Fruit fly (Drosophila melanogaster) whole organism, wandering third instar larva: ENCODE measurements around the gene Reg-2.
A peak's percentile ranks its signal among the peaks of the same experiment; 100 is the strongest.

Experiments used
- Abd-B ChIP-seq: fragments of >200 bp; optimal IDR thresholded peaks from 2 replicates; lab custom pipeline; 2017; ENCODE audit warnings: missing biosample characterization, missing genetic modification characterization
- CG32264 ChIP-seq: fragments of 200-800 bp; sonication (Bioruptor generic); optimal IDR thresholded peaks from 2 replicates; lab custom pipeline; 2016; ENCODE audit warnings: missing biosample characterization, missing genetic modification characterization
- CG9705 ChIP-seq: fragments of 200-800 bp; sonication (Bioruptor generic); optimal IDR thresholded peaks from 2 replicates; lab custom pipeline; 2018; ENCODE audit warnings: missing biosample characterization, mild to moderate bottlenecking, missing genetic modification characterization
- CrebA ChIP-seq: fragments of 200-800 bp; sonication (Bioruptor generic); optimal IDR thresholded peaks from 2 replicates; lab custom pipeline; 2016; ENCODE audit warnings: missing biosample characterization, mild to moderate bottlenecking, missing genetic modification characterization, borderline replicate concordance
- Dfd ChIP-seq: fragments of >200 bp; optimal IDR thresholded peaks from 2 replicates; lab custom pipeline; 2017; ENCODE audit warnings: missing biosample characterization, missing genetic modification characterization
- Dif ChIP-seq: fragments of 200-275, 200-300 bp; sonication (Bioruptor generic); optimal IDR thresholded peaks from 2 replicates; lab custom pipeline; 2018; ENCODE audit warnings: missing biosample characterization, missing genetic modification characterization; ENCODE audit not compliant: partially characterized antibody
- GATAd ChIP-seq: sonication (Bioruptor generic); optimal IDR thresholded peaks from 2 replicates; lab custom pipeline; 2016; ENCODE audit warnings: missing biosample characterization, missing genetic modification characterization
- HLH106 ChIP-seq: fragments of 200-800 bp; optimal IDR thresholded peaks from 3 replicates; lab custom pipeline; 2019; ENCODE audit warnings: missing biosample characterization, mild to moderate bottlenecking, missing genetic modification characterization, moderate library complexity
- Hnf4 ChIP-seq: fragments of 200-800 bp; sonication (Bioruptor generic); optimal IDR thresholded peaks from 2 replicates; lab custom pipeline; 2016; ENCODE audit warnings: missing biosample characterization, mild to moderate bottlenecking, missing genetic modification characterization
- Hr78 ChIP-seq: fragments of >200 bp; optimal IDR thresholded peaks from 2 replicates; lab custom pipeline; 2017; ENCODE audit warnings: missing biosample characterization, missing genetic modification characterization
- Hr83 ChIP-seq: fragments of 200-300 bp; sonication (Bioruptor generic); optimal IDR thresholded peaks from 2 replicates; lab custom pipeline; 2016; ENCODE audit warnings: missing biosample characterization, mild to moderate bottlenecking, missing genetic modification characterization, moderate library complexity; ENCODE audit not compliant: poor library complexity, severe bottlenecking
- Jra ChIP-seq: sonication (Bioruptor generic); optimal IDR thresholded peaks from 2 replicates; lab custom pipeline; 2016; ENCODE audit warnings: missing biosample characterization, missing genetic modification characterization
- Mio ChIP-seq: sonication (Bioruptor generic); optimal IDR thresholded peaks from 2 replicates; lab custom pipeline; 2016; ENCODE audit warnings: missing biosample characterization, missing genetic modification characterization
- N ChIP-seq: fragments of >200 bp; optimal IDR thresholded peaks from 2 replicates; lab custom pipeline; 2018; ENCODE audit warnings: missing biosample characterization, missing external identifiers, missing genetic modification characterization
- OdsH ChIP-seq: fragments of 200-800 bp; sonication (Bioruptor generic); optimal IDR thresholded peaks from 2 replicates; lab custom pipeline; 2016; ENCODE audit warnings: missing biosample characterization, mild to moderate bottlenecking, missing genetic modification characterization
- Rel ChIP-seq, 2 experiments: fragments of 200-800 bp; sonication (Bioruptor generic) in 1 of 2; optimal IDR thresholded peaks; 2 replicates in 1 of 2; 3 replicates in 1 of 2; lab custom pipeline; 2016 to 2019; ENCODE audit warnings: mild to moderate bottlenecking in 2 of 2, missing biosample characterization in 2 of 2, missing genetic modification characterization in 2 of 2, moderate library complexity in 1 of 2
- Sp1 ChIP-seq: fragments of 200-800 bp; sonication (Bioruptor generic); optimal IDR thresholded peaks from 3 replicates; lab custom pipeline; 2019; ENCODE audit warnings: missing biosample characterization, mild to moderate bottlenecking, missing genetic modification characterization, moderate library complexity
- Vsx2 ChIP-seq: fragments of 200-300, 225-300 bp; sonication (Bioruptor generic); optimal IDR thresholded peaks from 2 replicates; lab custom pipeline; 2018; ENCODE audit warnings: missing biosample characterization, missing genetic modification characterization; ENCODE audit not compliant: partially characterized antibody
- br ChIP-seq: fragments of 200-800 bp; sonication (Bioruptor generic); optimal IDR thresholded peaks from 2 replicates; lab custom pipeline; 2016; ENCODE audit warnings: missing biosample characterization, missing genetic modification characterization
- brk ChIP-seq: fragments of 200-800 bp; sonication (Bioruptor generic); optimal IDR thresholded peaks from 2 replicates; lab custom pipeline; 2016; ENCODE audit warnings: missing biosample characterization, mild to moderate bottlenecking, missing genetic modification characterization
- dl ChIP-seq, 2 experiments: fragments of 175-275, 200-275 bp in 1 of 2; fragments of 200-275 bp in 1 of 2; sonication (Bioruptor generic); optimal IDR thresholded peaks; lab custom pipeline; 2018; ENCODE audit warnings: mild to moderate bottlenecking in 2 of 2, missing biosample characterization in 2 of 2, missing genetic modification characterization in 2 of 2, moderate library complexity in 2 of 2; ENCODE audit not compliant: partially characterized antibody in 2 of 2, insufficient read depth in 1 of 2
- dmrt93B ChIP-seq: fragments of 200-800 bp; sonication (Bioruptor generic); optimal IDR thresholded peaks from 2 replicates; lab custom pipeline; 2018; ENCODE audit warnings: missing biosample characterization, mild to moderate bottlenecking, missing genetic modification characterization
- dsf ChIP-seq: sonication (Bioruptor generic); optimal IDR thresholded peaks from 2 replicates; lab custom pipeline; 2016; ENCODE audit warnings: missing biosample characterization, missing genetic modification characterization, borderline replicate concordance
- ey ChIP-seq: fragments of 200-800 bp; sonication (Bioruptor generic); optimal IDR thresholded peaks from 2 replicates; lab custom pipeline; 2016; ENCODE audit warnings: missing biosample characterization, missing genetic modification characterization
- foxo ChIP-seq, 2 experiments: fragments of 200-800 bp; sonication (Bioruptor generic); optimal IDR thresholded peaks; 2 replicates in 1 of 2; 3 replicates in 1 of 2; lab custom pipeline; 2016 to 2017; ENCODE audit warnings: missing biosample characterization in 2 of 2, missing genetic modification characterization in 2 of 2
- fru ChIP-seq: fragments of 200-800 bp; sonication (Bioruptor generic); optimal IDR thresholded peaks from 3 replicates; lab custom pipeline; 2016; ENCODE audit warnings: missing biosample characterization, mild to moderate bottlenecking, missing genetic modification characterization
- h ChIP-seq: fragments of 200-800 bp; sonication (Bioruptor generic); optimal IDR thresholded peaks from 3 replicates; lab custom pipeline; 2016; ENCODE audit warnings: missing biosample characterization, mild to moderate bottlenecking, missing genetic modification characterization
- jim ChIP-seq: fragments of 175-275, 200-325 bp; sonication (Bioruptor generic); optimal IDR thresholded peaks from 2 replicates; lab custom pipeline; 2016; ENCODE audit warnings: missing biosample characterization, mild to moderate bottlenecking, missing genetic modification characterization
- pan ChIP-seq: fragments of >200 bp; optimal IDR thresholded peaks from 2 replicates; lab custom pipeline; 2017
- psq ChIP-seq: fragments of 200-800 bp; sonication (Bioruptor generic); optimal IDR thresholded peaks from 3 replicates; lab custom pipeline; 2017; ENCODE audit warnings: missing biosample characterization, mild to moderate bottlenecking, missing genetic modification characterization, moderate library complexity
- rgr ChIP-seq: fragments of 200-800 bp; sonication (Bioruptor generic); optimal IDR thresholded peaks from 3 replicates; lab custom pipeline; 2016; ENCODE audit warnings: missing biosample characterization, mild to moderate bottlenecking, missing genetic modification characterization
- sage ChIP-seq: fragments of 200-800 bp; sonication (Bioruptor generic); optimal IDR thresholded peaks from 2 replicates; lab custom pipeline; 2016; ENCODE audit warnings: missing biosample characterization, mild to moderate bottlenecking, missing genetic modification characterization
- sv ChIP-seq: fragments of 200-800 bp; sonication (Bioruptor generic); optimal IDR thresholded peaks from 3 replicates; lab custom pipeline; 2016; ENCODE audit warnings: missing biosample characterization, missing genetic modification characterization
- tai ChIP-seq: sonication (Bioruptor generic); optimal IDR thresholded peaks from 2 replicates; lab custom pipeline; 2016; ENCODE audit warnings: missing biosample characterization, missing genetic modification characterization
- usp ChIP-seq: fragments of >200 bp; optimal IDR thresholded peaks from 2 replicates; lab custom pipeline; 2017; ENCODE audit warnings: missing biosample characterization, missing genetic modification characterization
- woc ChIP-seq: sonication (Bioruptor generic); optimal IDR thresholded peaks from 2 replicates; lab custom pipeline; 2016; ENCODE audit warnings: missing biosample characterization, mild to moderate bottlenecking, missing genetic modification characterization

Reg-2 gene

DNA sequence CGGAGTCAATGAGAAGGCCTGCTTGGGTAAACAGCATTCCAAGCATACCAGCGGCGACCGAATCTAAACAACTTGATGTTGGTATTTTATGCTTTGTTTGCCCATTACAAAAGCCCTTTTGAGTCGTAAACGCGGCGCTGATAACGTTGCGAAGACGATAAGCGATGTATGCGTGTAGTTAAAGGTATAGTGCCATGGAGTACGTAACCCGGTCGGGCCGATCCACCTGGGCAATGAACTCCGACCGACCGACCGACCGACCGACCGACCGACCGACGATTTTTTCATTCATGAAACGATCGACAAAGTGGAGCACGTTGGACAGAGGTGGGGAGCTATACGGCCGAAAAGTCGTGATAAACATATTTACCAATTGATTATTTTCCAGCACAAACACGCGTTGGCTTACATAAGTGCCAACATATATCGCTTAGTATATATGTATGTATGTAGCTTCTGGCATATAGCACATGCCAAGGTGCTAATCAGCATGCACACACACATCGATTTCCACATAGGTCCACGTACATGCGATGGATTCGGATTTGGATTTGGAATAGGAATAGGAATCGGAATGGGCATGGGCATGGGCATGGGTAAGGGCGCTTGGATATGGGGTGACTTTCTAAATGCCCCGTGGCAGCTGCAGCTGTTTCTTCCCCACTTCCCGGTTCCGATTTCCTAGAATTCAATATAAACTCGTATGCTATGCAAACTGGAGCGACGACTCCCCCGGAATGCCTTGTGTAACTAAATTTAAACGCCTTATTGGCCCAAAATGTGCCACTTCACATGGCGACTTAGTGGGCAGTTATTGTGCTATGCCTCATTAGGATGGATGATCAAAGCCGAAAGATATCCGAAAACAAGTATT lies 36.7 kb upstream of the Reg-2 start:
- no peak for TF ChIP-seq Dif (GFP tag; lab: Kevin White, UChicago)
- no peak for TF ChIP-seq Mio (GFP tag; lab: Kevin White, UChicago)

DNA sequence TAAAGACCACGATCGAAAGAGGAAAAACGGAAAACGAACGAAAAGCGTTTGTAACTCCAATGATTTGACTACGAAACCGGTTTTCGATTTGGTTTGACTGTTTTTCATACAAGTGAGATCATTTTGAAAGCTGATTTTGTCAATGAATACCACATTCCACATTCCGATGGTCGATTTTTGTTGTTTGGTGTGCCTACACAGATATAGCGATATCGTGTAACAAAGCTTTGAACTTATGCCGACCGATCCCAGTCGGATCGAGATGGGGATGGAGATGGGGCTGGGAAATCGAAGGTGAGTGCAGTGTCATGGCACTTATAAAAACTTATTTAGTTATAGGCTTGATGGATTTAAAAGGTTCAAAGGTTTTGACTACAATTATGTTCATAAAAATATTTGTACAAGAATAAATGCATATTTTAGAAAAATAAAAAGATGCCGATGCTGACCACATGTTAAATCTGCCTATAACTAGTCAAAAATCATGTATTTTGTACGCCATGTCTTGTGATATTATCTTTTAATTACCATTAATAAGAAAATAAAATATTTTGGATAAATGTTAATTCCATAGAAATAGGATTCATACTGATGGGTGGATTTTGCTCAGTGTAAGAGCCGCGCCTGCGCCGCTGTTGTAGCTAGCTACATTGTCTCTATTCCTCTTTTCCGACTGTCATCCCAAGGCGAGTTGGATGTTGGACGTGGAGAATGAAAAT lies 35.9 kb upstream of the Reg-2 start:
- TF ChIP-seq OdsH (GFP tag; lab: Kevin White, UChicago) (no peak), sv (GFP tag; lab: Kevin White, UChicago) (peak; percentile 18)

DNA sequence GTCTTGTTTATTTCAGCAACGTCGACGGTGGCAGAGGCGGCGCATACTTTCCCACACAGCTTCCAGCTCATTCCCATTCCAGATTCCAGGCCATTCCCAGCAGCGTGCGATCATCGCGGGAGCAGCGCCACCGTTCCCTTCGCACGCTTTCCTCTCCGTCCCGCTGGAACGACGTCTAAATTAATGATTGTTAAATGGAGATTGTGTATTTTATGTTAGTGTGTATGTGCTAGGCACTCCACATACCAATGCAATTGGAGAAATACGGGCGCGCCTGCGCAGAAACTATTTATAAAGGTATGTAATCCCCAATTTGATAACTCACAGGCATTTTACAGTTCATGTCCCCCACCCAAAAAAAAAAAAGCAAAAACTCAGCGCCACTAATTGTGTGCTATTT lies 35.1 kb upstream of the Reg-2 start:
- TF ChIP-seq br: no peak
- no peak for TF ChIP-seq psq (GFP tag; lab: Kevin White, UChicago)
- no peak for TF ChIP-seq Dfd (GFP tag; lab: Kevin White, UChicago)
- TF ChIP-seq foxo (GFP tag; optimal IDR thresholded peaks at IDR 0.05; lab: Kevin White, UChicago): no peak
- no peak for TF ChIP-seq Dif (GFP tag; lab: Kevin White, UChicago)
- no peak for TF ChIP-seq dl (GFP tag; optimal IDR thresholded peaks at IDR 0.05; lab: Kevin White, UChicago; ENCODE audit: insufficient read depth in 1 of 2, partially characterized antibody in 2 of 2)
- no peak for TF ChIP-seq sv (GFP tag; lab: Kevin White, UChicago)
- no peak for TF ChIP-seq CG9705 (GFP tag; lab: Kevin White, UChicago)
- TF ChIP-seq Jra (GFP tag; lab: Kevin White, UChicago): no peak
- no peak for TF ChIP-seq woc (GFP tag; lab: Kevin White, UChicago)
- no peak for TF ChIP-seq h (GFP tag; lab: Kevin White, UChicago)
- no peak for TF ChIP-seq Hnf4
- no peak for TF ChIP-seq OdsH (GFP tag; lab: Kevin White, UChicago)
- no peak for TF ChIP-seq Mio (GFP tag; lab: Kevin White, UChicago)
- no peak for TF ChIP-seq CG32264
- TF ChIP-seq, all 38 proteins: peak for 0

DNA sequence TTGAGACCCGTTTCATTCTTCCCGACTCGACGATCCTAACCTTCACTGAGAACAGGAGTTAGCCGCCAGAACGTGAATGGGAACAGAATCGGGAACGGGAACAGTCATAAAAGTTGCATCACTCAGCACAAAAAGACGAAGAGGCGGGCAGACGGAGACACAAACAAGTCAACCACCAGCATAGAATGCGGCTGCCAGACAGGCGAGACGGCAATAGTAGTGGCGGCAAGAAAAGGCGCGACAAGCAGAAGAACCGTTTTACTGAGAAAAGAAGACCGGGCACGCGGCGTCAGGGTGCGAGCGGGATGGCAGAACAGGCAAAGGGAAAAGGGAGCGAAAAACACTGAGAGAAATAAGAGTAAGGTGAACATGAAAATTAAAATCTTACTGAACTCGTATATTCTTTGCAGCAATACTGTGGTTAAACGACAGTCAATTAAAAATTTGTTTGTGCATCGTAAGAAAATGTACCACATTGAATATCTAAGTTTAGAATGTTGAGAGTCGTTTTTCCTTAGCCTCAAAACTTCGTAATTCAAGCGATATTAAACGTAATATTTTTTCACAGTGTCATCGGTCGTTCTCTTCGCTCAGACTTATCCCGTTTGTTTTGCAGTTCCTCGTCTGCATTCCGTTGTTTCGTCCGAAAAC lies 34.1 kb upstream of the Reg-2 start:
- TF ChIP-seq Mio (GFP tag; lab: Kevin White, UChicago) (no peak), Vsx2 (GFP tag; lab: Kevin White, UChicago) (no peak), psq (GFP tag; lab: Kevin White, UChicago) (peak; percentile 94), sv (GFP tag; lab: Kevin White, UChicago) (peak; percentile 85), Hr83 (GFP tag; lab: Kevin White, UChicago) (no peak), h (GFP tag; lab: Kevin White, UChicago) (peak; percentile 93), Sp1 (GFP tag; lab: Kevin White, UChicago) (peak; percentile 90), rgr (GFP tag; lab: Kevin White, UChicago) (peak; percentile 91), CG32264 (peak; percentile 64), Abd-B (GFP tag; lab: Kevin White, UChicago) (no peak), Jra (GFP tag; lab: Kevin White, UChicago) (peak; percentile 35), woc (GFP tag; lab: Kevin White, UChicago) (peak; percentile 93), Hr78 (GFP tag; lab: Kevin White, UChicago) (no peak), brk (GFP tag; lab: Kevin White, UChicago) (peak; percentile 73), ey (GFP tag; lab: Kevin White, UChicago) (peak; percentile 91), Hnf4 (peak; percentile 85), foxo (GFP tag; optimal IDR thresholded peaks at IDR 0.05; lab: Kevin White, UChicago) (peak in 1 of 2 experiments; percentile 94), CG9705 (GFP tag; lab: Kevin White, UChicago) (peak; percentile 79), HLH106 (tag; lab: Kevin White, UChicago) (peak; percentile 91), OdsH (GFP tag; lab: Kevin White, UChicago) (peak; percentile 92), GATAd (GFP tag; lab: Kevin White, UChicago) (no peak), sage (GFP tag; lab: Kevin White, UChicago) (peak; percentile 74), usp (GFP tag; lab: Kevin White, UChicago) (no peak), jim (GFP tag; lab: Kevin White, UChicago) (no peak), fru (GFP tag; lab: Kevin White, UChicago) (peak; percentile 95), tai (GFP tag; lab: Kevin White, UChicago) (peak; percentile 75), dsf (GFP tag; lab: Kevin White, UChicago) (peak; percentile 34), dmrt93B (GFP tag; lab: Kevin White, UChicago) (peak; percentile 77), N (GFP tag; lab: Kevin White, UChicago) (no peak), CrebA (GFP tag; lab: Kevin White, UChicago) (no peak), Dif (GFP tag; lab: Kevin White, UChicago) (peak; percentile 16), Rel (GFP tag; optimal IDR thresholded peaks at IDR 0.05; lab: Kevin White, UChicago) (peak; percentile 43), Rel (tag; optimal IDR thresholded peaks at IDR 0.05; lab: Kevin White, UChicago) (peak; percentile 52), br (peak; percentile 93), pan (no peak), Dfd (GFP tag; lab: Kevin White, UChicago) (peak; percentile 58)
